Fruit fly (Drosophila melanogaster) whole organism, embryonic: ENCODE results near the gene CG12012.

ENCODE experiments used
- ATbp ChIP-seq: fragments of 200-800 bp; sonication (Bioruptor generic); optimal IDR thresholded peaks from 2 replicates; lab custom pipeline; 2017; ENCODE audit warnings: missing biosample characterization, mild to moderate bottlenecking, missing genetic modification characterization, missing genetic modification reagents
- Aef1 ChIP-seq: fragments of 200-800 bp; sonication (Bioruptor generic); IDR thresholded peaks from 3 replicates; pipeline ENCODE4 v1.3.6; 2022; ENCODE audit warnings: missing biosample characterization, missing genetic modification characterization
- CG11723 ChIP-seq: fragments of 200-800 bp; sonication (Bioruptor generic); optimal IDR thresholded peaks from 2 replicates; lab custom pipeline; 2017; ENCODE audit warnings: missing biosample characterization, mild to moderate bottlenecking, missing genetic modification characterization
- CG12219 ChIP-seq: fragments of 200-800 bp; sonication (Bioruptor generic); optimal IDR thresholded peaks from 3 replicates; lab custom pipeline; 2018; ENCODE audit warnings: missing biosample characterization, mild to moderate bottlenecking, missing genetic modification characterization
- CG13287 ChIP-seq: fragments of 200-800 bp; sonication (Bioruptor generic); IDR thresholded peaks from 2 replicates; pipeline ENCODE4 v1.3.6; 2022; ENCODE audit warnings: missing biosample characterization, missing genetic modification characterization; ENCODE audit not compliant: partially characterized antibody
- CG13296 ChIP-seq: fragments of 200-800 bp; sonication (Bioruptor generic); optimal IDR thresholded peaks from 3 replicates; lab custom pipeline; 2018; ENCODE audit warnings: missing biosample characterization, mild to moderate bottlenecking, missing genetic modification characterization
- CG14965 ChIP-seq: fragments of 200-800 bp; sonication (Bioruptor generic); optimal IDR thresholded peaks from 2 replicates; lab custom pipeline; 2016; ENCODE audit warnings: missing biosample characterization, missing genetic modification characterization, borderline replicate concordance
- CG31441 ChIP-seq: fragments of 200-800 bp; sonication (Bioruptor generic); IDR thresholded peaks from 2 replicates; pipeline ENCODE4 v1.3.6; 2022; ENCODE audit warnings: missing biosample characterization, missing genetic modification characterization
- CG33213 ChIP-seq: fragments of 200-800 bp; sonication (Bioruptor generic); optimal IDR thresholded peaks from 3 replicates; lab custom pipeline; 2016; ENCODE audit warnings: missing biosample characterization, missing genetic modification characterization
- CG34376 ChIP-seq: fragments of 200-800 bp; sonication (Bioruptor generic); optimal IDR thresholded peaks from 2 replicates; lab custom pipeline; 2018; ENCODE audit warnings: missing biosample characterization, mild to moderate bottlenecking, missing genetic modification characterization
- CG4424 ChIP-seq: fragments of 200-800 bp; sonication (Bioruptor generic); optimal IDR thresholded peaks from 3 replicates; lab custom pipeline; 2016; ENCODE audit warnings: missing biosample characterization, missing genetic modification characterization
- CG4617 ChIP-seq: fragments of 200-800 bp; sonication (Bioruptor generic); optimal IDR thresholded peaks from 3 replicates; lab custom pipeline; 2016; ENCODE audit warnings: missing biosample characterization, missing genetic modification characterization, borderline replicate concordance
- CG6765 ChIP-seq: fragments of 200-800 bp; sonication (Bioruptor generic); optimal IDR thresholded peaks from 3 replicates; lab custom pipeline; 2017; ENCODE audit warnings: missing biosample characterization, mild to moderate bottlenecking, missing genetic modification characterization
- CG9437 ChIP-seq: fragments of 200-800 bp; sonication (Bioruptor generic); optimal IDR thresholded peaks from 2 replicates; lab custom pipeline; 2018; ENCODE audit warnings: missing biosample characterization, mild to moderate bottlenecking, missing genetic modification characterization
- Gug ChIP-seq: fragments of 200-800 bp; sonication (Bioruptor generic); IDR thresholded peaks from 4 replicates; pipeline ENCODE4 v1.3.6; 2022; ENCODE audit warnings: missing biosample characterization, missing genetic modification characterization
- HHEX ChIP-seq: fragments of 200-800 bp; sonication (Bioruptor generic); optimal IDR thresholded peaks from 3 replicates; lab custom pipeline; 2017; ENCODE audit warnings: missing biosample characterization, mild to moderate bottlenecking, missing genetic modification characterization, missing genetic modification reagents
- Hr3 ChIP-seq: fragments of 200-800 bp; sonication (Bioruptor generic); optimal IDR thresholded peaks from 3 replicates; lab custom pipeline; 2016; ENCODE audit warnings: missing biosample characterization, missing genetic modification characterization
- Myb ChIP-seq: fragments of 200-800 bp; sonication (Bioruptor generic); optimal IDR thresholded peaks from 2 replicates; lab custom pipeline; 2016; ENCODE audit warnings: missing biosample characterization, missing genetic modification characterization
- Ravus ChIP-seq: fragments of 200-800 bp; sonication (Bioruptor generic); IDR thresholded peaks from 2 replicates; pipeline ENCODE4 v1.3.6; 2022; ENCODE audit warnings: missing biosample characterization, missing genetic modification characterization
- Sox102F ChIP-seq: fragments of 200-800 bp; sonication (Bioruptor generic); optimal IDR thresholded peaks from 2 replicates; lab custom pipeline; 2018; ENCODE audit warnings: missing biosample characterization, mild to moderate bottlenecking, missing genetic modification characterization, moderate library complexity
- Trl ChIP-seq, 3 experiments: fragments of >200 bp in 2 of 3; fragments of 200-800 bp in 1 of 3; sonication (Bioruptor generic) in 1 of 3; optimal IDR thresholded peaks; 2 replicates in 1 of 3; 3 replicates in 2 of 3; lab custom pipeline; 2016 to 2017; ENCODE audit warnings: missing biosample characterization in 1 of 3, missing genetic modification characterization in 1 of 3
- Usf ChIP-seq: fragments of 200-800 bp; sonication (Bioruptor generic); optimal IDR thresholded peaks from 2 replicates; lab custom pipeline; 2017; ENCODE audit warnings: missing genotype, missing biosample characterization, missing genetic modification characterization
- bowl ChIP-seq: fragments of 200-800 bp; sonication (Bioruptor generic); IDR thresholded peaks from 2 replicates; pipeline ENCODE4 v1.3.6; 2022; ENCODE audit warnings: missing biosample characterization, missing genetic modification characterization
- cad ChIP-seq: fragments of >200 bp; optimal IDR thresholded peaks from 2 replicates; lab custom pipeline; 2017; ENCODE audit warnings: missing biosample characterization, missing genetic modification characterization
- cg ChIP-seq: fragments of 200-800 bp; sonication (Bioruptor generic); optimal IDR thresholded peaks from 3 replicates; lab custom pipeline; 2019; ENCODE audit warnings: missing biosample characterization, mild to moderate bottlenecking, missing genetic modification characterization, moderate library complexity
- ci ChIP-seq: fragments of 200-800 bp; sonication (Bioruptor generic); IDR thresholded peaks from 3 replicates; pipeline ENCODE4 v1.3.6; 2022; ENCODE audit warnings: missing biosample characterization, missing genetic modification characterization
- fd96Cb ChIP-seq: fragments of 200-800 bp; sonication (Bioruptor generic); optimal IDR thresholded peaks from 2 replicates; lab custom pipeline; 2018; ENCODE audit warnings: missing biosample characterization, mild to moderate bottlenecking, missing genetic modification characterization, moderate library complexity
- gem ChIP-seq: fragments of 200-800 bp; sonication (Bioruptor generic); optimal IDR thresholded peaks from 2 replicates; lab custom pipeline; 2019; ENCODE audit warnings: missing biosample characterization, mild to moderate bottlenecking, missing genetic modification characterization, moderate library complexity
- hkb ChIP-seq, 2 experiments: fragments of 200-800 bp in 1 of 2; fragments of >200 bp in 1 of 2; sonication (Bioruptor generic) in 1 of 2; IDR thresholded peaks in 1 of 2; optimal IDR thresholded peaks in 1 of 2; 2 replicates each; pipeline versions ENCODE4 v1.3.6 to Lab custom; 2017 to 2022; ENCODE audit warnings: missing biosample characterization in 1 of 2, missing genetic modification characterization in 1 of 2
- inv ChIP-seq: fragments of 200-800 bp; sonication (Bioruptor generic); IDR thresholded peaks from 2 replicates; pipeline ENCODE4 v1.3.6; 2022; ENCODE audit warnings: missing biosample characterization, missing genetic modification characterization; ENCODE audit not compliant: partially characterized antibody
- lbe ChIP-seq: fragments of 200-800 bp; sonication (Bioruptor generic); optimal IDR thresholded peaks from 2 replicates; lab custom pipeline; 2016; ENCODE audit warnings: missing biosample characterization, mild to moderate bottlenecking, missing genetic modification characterization
- pho ChIP-seq: fragments of 200-800 bp; sonication (Bioruptor generic); optimal IDR thresholded peaks from 2 replicates; lab custom pipeline; 2016; ENCODE audit warnings: missing biosample characterization, missing genetic modification characterization
- salm ChIP-seq: fragments of 200-800 bp; sonication (Bioruptor generic); optimal IDR thresholded peaks from 2 replicates; lab custom pipeline; 2018; ENCODE audit warnings: missing biosample characterization, mild to moderate bottlenecking, missing genetic modification characterization
- sqz ChIP-seq: fragments of 200-800 bp; sonication (Bioruptor generic); optimal IDR thresholded peaks from 3 replicates; lab custom pipeline; 2018; ENCODE audit warnings: missing biosample characterization, mild to moderate bottlenecking, missing genetic modification characterization
- tgo ChIP-seq: fragments of 200-800 bp; sonication (Bioruptor generic); IDR thresholded peaks from 3 replicates; pipeline ENCODE4 v1.3.6; 2022; ENCODE audit warnings: missing biosample characterization, missing genetic modification characterization
- zen2 ChIP-seq: fragments of 200-800 bp; sonication (Bioruptor generic); IDR thresholded peaks from 3 replicates; pipeline ENCODE4 v1.3.6; 2022; ENCODE audit warnings: missing biosample characterization, missing genetic modification characterization; ENCODE audit not compliant: partially characterized antibody
- zf30C ChIP-seq: fragments of 200-800 bp; sonication (Bioruptor generic); optimal IDR thresholded peaks from 3 replicates; lab custom pipeline; 2018; ENCODE audit warnings: missing biosample characterization, mild to moderate bottlenecking, missing genetic modification characterization

CG12012 gene

dm6 chr3L:3336368-3337164, 40.0 kb upstream of the CG12012 start, which contains the start of the genes Drsl6 and kst (continued):
- TF ChIP-seq CG9437 (GFP tag; lab: Kevin White, UChicago) (no peak), cg (GFP tag; lab: Kevin White, UChicago) (no peak), CG31441 (GFP tag; lab: Robert Waterston, UW) (no peak), CG34376 (GFP tag; lab: Kevin White, UChicago) (peak; percentile 62), CG4617 (GFP tag; lab: Kevin White, UChicago) (no peak), CG14965 (GFP tag; lab: Kevin White, UChicago) (no peak), lbe (peak; percentile 13), cad (GFP tag; lab: Kevin White, UChicago) (no peak), Myb (GFP tag; lab: Kevin White, UChicago) (peak; percentile 96), Sox102F (GFP tag; lab: Kevin White, UChicago) (no peak), Trl (optimal IDR thresholded peaks at IDR 0.05; lab: Kevin White, UChicago) (peak in 1 of 2 experiments; percentile 25), Trl (GFP tag; optimal IDR thresholded peaks at IDR 0.05; lab: Kevin White, UChicago) (peak; percentile 46), Ravus (no peak), Gug (GFP tag; lab: Robert Waterston, UW) (no peak), sqz (GFP tag; lab: Kevin White, UChicago) (peak; percentile 6), zf30C (GFP tag; lab: Kevin White, UChicago) (peak; percentile 33), bowl (GFP tag; lab: Robert Waterston, UW) (no peak), CG11723 (no peak), tgo (GFP tag; lab: Robert Waterston, UW) (no peak), CG12219 (no peak), hkb (optimal IDR thresholded peaks at IDR 0.05; lab: Kevin White, UChicago) (no peak), hkb (GFP tag; IDR thresholded peaks at IDR 0.05; lab: Robert Waterston, UW) (0 out of 2 replicates have a peak, but pooled peaks have one; percentile 29), Hr3 (no peak), zen2 (GFP tag; lab: Robert Waterston, UW) (no peak), ci (GFP tag; lab: Robert Waterston, UW) (peak; percentile 53; the same call in 2 of the 3 replicates), HHEX (GFP tag; lab: Kevin White, UChicago) (no peak), CG13296 (peak; percentile 38), CG6765 (GFP tag; lab: Kevin White, UChicago) (no peak), CG33213 (GFP tag; lab: Kevin White, UChicago) (peak; percentile 26), CG13287 (GFP tag; lab: Robert Waterston, UW) (peak; percentile 73), inv (GFP tag; lab: Robert Waterston, UW) (no peak), pho (GFP tag; lab: Kevin White, UChicago) (no peak), ATbp (GFP tag; lab: Kevin White, UChicago) (peak; percentile 0), gem (peak; percentile 79), Usf (no peak), fd96Cb (tag; lab: Kevin White, UChicago) (no peak), CG4424 (GFP tag; lab: Kevin White, UChicago) (no peak), Aef1 (GFP tag; lab: Robert Waterston, UW) (no peak), salm (tag; lab: Kevin White, UChicago) (no peak)
- TF ChIP-seq, all 482 proteins: peak for 145
